Worm (Caenorhabditis elegans): Measurements from ENCODE around the gene clpr-2.

Gene clpr-2

ce11 chrII:1258634-1259033 lies at the start of gene clpr-2:
TSS of gene clpr-2 (plus strand) at chrII:1258934.
- no peak for TF ChIP-seq mbf-1 (tag; optimal IDR thresholded peaks at IDR 0.05)
- no peak for TF ChIP-seq unc-55 (GFP tag; optimal IDR thresholded peaks at IDR 0.05)
- TF ChIP-seq mdl-1 (tag; optimal IDR thresholded peaks at IDR 0.05) = no peak
- TF ChIP-seq gmeb-1 (tag; optimal IDR thresholded peaks at IDR 0.05) = no peak
- TF ChIP-seq nhr-12 (tag; optimal IDR thresholded peaks at IDR 0.05) = no peak
- no peak for TF ChIP-seq nhr-25 (tag; optimal IDR thresholded peaks at IDR 0.05)
- no peak for TF ChIP-seq nhr-6 (tag; optimal IDR thresholded peaks at IDR 0.05)
- TF ChIP-seq ztf-1 (GFP tag; conservative IDR thresholded peaks at IDR 0.05) = no peak
- TF ChIP-seq C34F6.9 (tag; optimal IDR thresholded peaks at IDR 0.05) = no peak
- no peak for TF ChIP-seq unc-62 (GFP tag; optimal IDR thresholded peaks at IDR 0.05)
- no peak for TF ChIP-seq nhr-77 (tag; optimal IDR thresholded peaks at IDR 0.05)
- TF ChIP-seq snpc-4 (tag; optimal IDR thresholded peaks at IDR 0.05) = no peak
- TF ChIP-seq ztf-11 (tag; optimal IDR thresholded peaks at IDR 0.05) = no peak
- TF ChIP-seq nhr-11 (tag; optimal IDR thresholded peaks at IDR 0.05) = no peak
- TF ChIP-seq lin-39 (tag; optimal IDR thresholded peaks at IDR 0.05) = no peak
- TF ChIP-seq peb-1 (tag; optimal IDR thresholded peaks at IDR 0.05) = no peak
- TF ChIP-seq nhr-10 (tag; optimal IDR thresholded peaks at IDR 0.05) = no peak
- no peak for TF ChIP-seq nhr-129 (tag; optimal IDR thresholded peaks at IDR 0.05)
- no peak for TF ChIP-seq nhr-21 (tag; optimal IDR thresholded peaks at IDR 0.05)

ce11 chrII:1214627-1215026 lies 44.1 kb upstream of the clpr-2 start:
- TF ChIP-seq nhr-23 (tag; optimal IDR thresholded peaks at IDR 0.05) = no peak
- TF ChIP-seq unc-39 (tag; optimal IDR thresholded peaks at IDR 0.05) = no peak
- TF ChIP-seq crh-2 (tag; optimal IDR thresholded peaks at IDR 0.05) = no peak
- peak; percentile 52 for TF ChIP-seq ceh-16 (tag; optimal IDR thresholded peaks at IDR 0.05)
- TF ChIP-seq nhr-77 (tag; optimal IDR thresholded peaks at IDR 0.05) = no peak

- TF ChIP-seq F13H6.1 (tag; optimal IDR thresholded peaks at IDR 0.05) = peak; percentile 50
- peak; percentile 15 for TF ChIP-seq sma-9 (GFP tag; optimal IDR thresholded peaks at IDR 0.05)
- TF ChIP-seq sma-9 (tag; optimal IDR thresholded peaks at IDR 0.05) = no peak
- TF ChIP-seq ceh-16 (tag; optimal IDR thresholded peaks at IDR 0.05) = no peak
These were observed 41.5 kb upstream of the clpr-2 start for ce11 chrII:1217269-1217668.

- TF ChIP-seq unc-39 (tag; optimal IDR thresholded peaks at IDR 0.05) = no peak
- TF ChIP-seq nhr-25 (tag; optimal IDR thresholded peaks at IDR 0.05) = no peak
- TF ChIP-seq crh-2 (tag; optimal IDR thresholded peaks at IDR 0.05) = no peak
- TF ChIP-seq skn-1 (tag; optimal IDR thresholded peaks at IDR 0.05) = no peak
- no peak for TF ChIP-seq lin-13 (GFP tag; optimal IDR thresholded peaks at IDR 0.05)
- TF ChIP-seq ztf-1 (GFP tag; conservative IDR thresholded peaks at IDR 0.05) = no peak
- no peak for TF ChIP-seq nhr-11 (tag; optimal IDR thresholded peaks at IDR 0.05)
- TF ChIP-seq ama-1 (optimal IDR thresholded peaks at IDR 0.05) = no peak
- no peak for TF ChIP-seq ceh-16 (tag; optimal IDR thresholded peaks at IDR 0.05)
- no peak for TF ChIP-seq lin-11 (tag; optimal IDR thresholded peaks at IDR 0.05)
- no peak for TF ChIP-seq unc-62 (GFP tag; optimal IDR thresholded peaks at IDR 0.05)
- no peak for TF ChIP-seq Y55F3AM.14 (GFP tag; optimal IDR thresholded peaks at IDR 0.05)
These were observed 29.8 kb upstream of the clpr-2 start for ce11 chrII:1228943-1229342.

ce11 chrII:1232967-1233366 lies 25.8 kb upstream of the clpr-2 start:
- TF ChIP-seq lin-11 (tag; optimal IDR thresholded peaks at IDR 0.05) = no peak
- no peak for TF ChIP-seq nhr-23 (tag; optimal IDR thresholded peaks at IDR 0.05)
- no peak for TF ChIP-seq Y55F3AM.14 (GFP tag; optimal IDR thresholded peaks at IDR 0.05)
- TF ChIP-seq nhr-237 (tag; optimal IDR thresholded peaks at IDR 0.05) = no peak
- no peak for TF ChIP-seq alr-1 (tag; optimal IDR thresholded peaks at IDR 0.05)
- TF ChIP-seq nhr-21 (tag; optimal IDR thresholded peaks at IDR 0.05) = peak; percentile 16
- no peak for TF ChIP-seq crh-2 (tag; optimal IDR thresholded peaks at IDR 0.05)
- no peak for TF ChIP-seq snpc-4 (tag; optimal IDR thresholded peaks at IDR 0.05)
- TF ChIP-seq unc-55 (GFP tag; optimal IDR thresholded peaks at IDR 0.05) = no peak
- TF ChIP-seq sma-3 (GFP tag; optimal IDR thresholded peaks at IDR 0.05) = no peak
- peak in 1 of 2 experiments; percentile 26 for TF ChIP-seq lsy-2 (tag; optimal IDR thresholded peaks at IDR 0.05)
- TF ChIP-seq sem-4 (tag; optimal IDR thresholded peaks at IDR 0.05) = peak; percentile 36
- no peak for TF ChIP-seq nhr-25 (tag; optimal IDR thresholded peaks at IDR 0.05)
